Fruit fly (Drosophila melanogaster): Measurements from ENCODE around the gene Cyp4d2.
A peak's percentile ranks its signal among the peaks of the same experiment; 100 is the strongest.

Gene Cyp4d2

dm6 chrX:2184563-2184962, 8.8 kb downstream of the Cyp4d2 start, which contains the start of the genes Nmd3 and CG17776 (continued):
- peak; percentile 73 for TF ChIP-seq Dref (GFP tag; IDR thresholded peaks at IDR 0.05)
- 0 out of 2 replicates have a peak, but pooled peaks have one; percentile 6 for TF ChIP-seq onecut (GFP tag; IDR thresholded peaks at IDR 0.05)
- TF ChIP-seq Max (GFP tag; optimal IDR thresholded peaks at IDR 0.05) = peak; percentile 90
- peak; percentile 72; the same call in 1 of the 2 replicates for TF ChIP-seq MBD-R2 (GFP tag; IDR thresholded peaks at IDR 0.05)
- TF ChIP-seq vvl (GFP tag; IDR thresholded peaks at IDR 0.05) = no peak
- peak; percentile 42 for TF ChIP-seq Dp (GFP tag; optimal IDR thresholded peaks at IDR 0.05)
- peak; percentile 95 for TF ChIP-seq Sry-β (GFP tag; optimal IDR thresholded peaks at IDR 0.05)

- TF ChIP-seq CG10366 (GFP tag; IDR thresholded peaks at IDR 0.05) = no peak
- TF ChIP-seq CG8281 (tag; optimal IDR thresholded peaks at IDR 0.05) = peak; percentile 59
These were observed 10.7 kb downstream of the Cyp4d2 start, which contains the start of gene CG17777 for dm6 chrX:2186555-2186954. Gene CG17777, plus strand, starts transcription at chrX:2186855.

dm6 chrX:2187520-2187919, 11.7 kb downstream of the Cyp4d2 start, which contains the start of gene CG3457:
Gene CG3457, plus strand, starts transcription at chrX:2187820.
- peak; percentile 89 for TF ChIP-seq CG3995 (GFP tag; optimal IDR thresholded peaks at IDR 0.05)
- TF ChIP-seq CG31365 (tag; optimal IDR thresholded peaks at IDR 0.05) = no peak

- TF ChIP-seq CG4730 (GFP tag; IDR thresholded peaks at IDR 0.05) (no peak), CG4707 (GFP tag; optimal IDR thresholded peaks at IDR 0.05) (no peak), C15 (GFP tag; IDR thresholded peaks at IDR 0.05) (no peak), Side (GFP tag; optimal IDR thresholded peaks at IDR 0.05) (no peak), CG15696 (tag; optimal IDR thresholded peaks at IDR 0.05) (no peak), CG17359 (tag; optimal IDR thresholded peaks at IDR 0.05) (no peak)
These were observed 13.1 kb downstream of the Cyp4d2 start, which contains the start of gene Mct1 for dm6 chrX:2188888-2189287. Gene Mct1, plus strand, starts transcription at chrX:2189188.

DNA sequence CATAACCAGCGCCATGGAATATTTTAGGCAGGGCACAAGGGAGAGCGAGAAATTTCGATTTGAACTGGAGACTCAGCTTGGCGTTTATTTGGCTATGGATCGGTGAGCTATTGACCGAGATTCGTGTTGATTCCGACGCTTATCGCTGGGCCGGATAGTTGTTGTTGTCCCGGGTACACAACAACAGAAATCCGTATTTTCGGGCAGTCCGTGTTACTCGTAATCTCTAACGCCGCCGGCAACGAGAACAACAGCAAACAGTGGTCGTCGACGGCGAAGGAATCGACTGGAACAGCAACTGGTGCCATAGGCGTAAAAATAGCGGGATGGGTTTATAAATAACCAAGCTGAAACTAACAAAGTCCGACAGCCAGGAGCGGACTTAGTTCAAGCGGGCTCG, 16.1 kb downstream of the Cyp4d2 start:
- peak; percentile 8 for TF ChIP-seq CG2875 (GFP tag; optimal IDR thresholded peaks at IDR 0.05)
- peak; percentile 5 for TF ChIP-seq sens (GFP tag)
- peak; percentile 35; the same call in 1 of the 2 replicates for TF ChIP-seq Awh (GFP tag; IDR thresholded peaks at IDR 0.05)
- TF ChIP-seq ATbp (GFP tag; optimal IDR thresholded peaks at IDR 0.05) = peak; percentile 59
- 0 out of 3 replicates have a peak, but pooled peaks have one; percentile 31 for TF ChIP-seq otp (GFP tag; IDR thresholded peaks at IDR 0.05)
- TF ChIP-seq HLH3B (GFP tag; IDR thresholded peaks at IDR 0.05) = peak; percentile 12; the same call in 1 of the 2 replicates
- peak; percentile 26 for TF ChIP-seq wek (GFP tag; optimal IDR thresholded peaks at IDR 0.05)
- no peak for TF ChIP-seq nom (GFP tag; optimal IDR thresholded peaks at IDR 0.05)
- no peak for TF ChIP-seq TFAM (GFP tag; optimal IDR thresholded peaks at IDR 0.05)
- TF ChIP-seq Med (GFP tag) = peak; percentile 31
- peak; percentile 8 for TF ChIP-seq Blimp-1 (GFP tag; optimal IDR thresholded peaks at IDR 0.05)
- TF ChIP-seq CG17359 (tag; optimal IDR thresholded peaks at IDR 0.05) = peak; percentile 9
- TF ChIP-seq CG4360 (GFP tag; IDR thresholded peaks at IDR 0.05) = peak; percentile 40; the same call in 1 of the 2 replicates
- TF ChIP-seq CG7786 (GFP tag; optimal IDR thresholded peaks at IDR 0.05) = no peak
- no peak for TF ChIP-seq BtbVII (GFP tag; optimal IDR thresholded peaks at IDR 0.05)
- peak; percentile 2 for TF ChIP-seq HLHmδ (GFP tag; optimal IDR thresholded peaks at IDR 0.05)
- TF ChIP-seq CG3407 (GFP tag; optimal IDR thresholded peaks at IDR 0.05) = peak; percentile 27
- TF ChIP-seq bsh (GFP tag; optimal IDR thresholded peaks at IDR 0.05) = peak in 1 of 2 experiments; percentile 20
- TF ChIP-seq ci (GFP tag; IDR thresholded peaks at IDR 0.05) = peak; percentile 72; the same call in 2 of the 3 replicates
- TF ChIP-seq zf30C (GFP tag; optimal IDR thresholded peaks at IDR 0.05) = no peak
- peak; percentile 7 for TF ChIP-seq CG1603 (tag; optimal IDR thresholded peaks at IDR 0.05)
- TF ChIP-seq sug (tag; optimal IDR thresholded peaks at IDR 0.05) = peak; percentile 4
- peak; percentile 3 for TF ChIP-seq CG6813 (GFP tag; optimal IDR thresholded peaks at IDR 0.05)
- no peak for TF ChIP-seq Oli (tag; optimal IDR thresholded peaks at IDR 0.05)
- no peak for TF ChIP-seq CG4282 (GFP tag; optimal IDR thresholded peaks at IDR 0.05)
- TF ChIP-seq Xrp1 (GFP tag; IDR thresholded peaks at IDR 0.05) = peak; percentile 50
- TF ChIP-seq kni (GFP tag; optimal IDR thresholded peaks at IDR 0.05) = peak; percentile 20

All from whole organism, embryonic.